Worm (Caenorhabditis elegans) whole organism, late embryonic: ENCODE measurements around the gene K01A2.6.

Source experiments
- F13H6.1 ChIP-seq: sonication (generic microtip); optimal IDR thresholded peaks from 2 replicates; lab custom pipeline; 2016; ENCODE audit warnings: missing genetic modification characterization, missing compliant biosample characterization
- K09A11.1 ChIP-seq: sonication (generic microtip); optimal IDR thresholded peaks from 2 replicates; lab custom pipeline; 2017; ENCODE audit warnings: antibody characterized with exemption, mild to moderate bottlenecking, missing genetic modification characterization, missing compliant biosample characterization; ENCODE audit not compliant: insufficient read depth
- T23F11.4 ChIP-seq: fragments of 200-800 bp; sonication (Bioruptor generic); optimal IDR thresholded peaks from 2 replicates; lab custom pipeline; 2018; ENCODE audit warnings: mild to moderate bottlenecking, missing genetic modification characterization, missing compliant biosample characterization
- Y22D7AL.16 ChIP-seq: sonication (generic microtip); optimal IDR thresholded peaks from 2 replicates; lab custom pipeline; 2016; ENCODE audit warnings: missing genetic modification characterization, missing compliant biosample characterization
- ahr-1 ChIP-seq: sonication (generic microtip); optimal IDR thresholded peaks from 2 replicates; lab custom pipeline; 2016; ENCODE audit warnings: missing genetic modification characterization, missing compliant biosample characterization
- ama-1 ChIP-seq: fragments of 150-350 bp; optimal IDR thresholded peaks from 2 replicates; lab custom pipeline; 2014
- ceh-2 ChIP-seq: sonication (generic microtip); optimal IDR thresholded peaks from 2 replicates; lab custom pipeline; 2016; ENCODE audit warnings: missing genotype, missing genetic modification characterization, missing compliant biosample characterization
- ceh-45 ChIP-seq: fragments of 200-800 bp; sonication (Bioruptor generic); IDR thresholded peaks from 2 replicates; pipeline ENCODE4 v1.3.6; 2022; ENCODE audit warnings: missing genetic modification reagents, missing genetic modification characterization, missing compliant biosample characterization
- ceh-48 ChIP-seq: sonication (generic microtip); optimal IDR thresholded peaks from 2 replicates; lab custom pipeline; 2016; ENCODE audit warnings: missing genetic modification characterization, inconsistent platforms, missing compliant biosample characterization
- ceh-6 ChIP-seq: fragments of 200-800 bp; sonication (Bioruptor generic); optimal IDR thresholded peaks from 2 replicates; lab custom pipeline; 2018; ENCODE audit warnings: mild to moderate bottlenecking, missing genetic modification characterization, missing compliant biosample characterization
- ceh-9 ChIP-seq: sonication (generic microtip); optimal IDR thresholded peaks from 2 replicates; lab custom pipeline; 2016; ENCODE audit warnings: mild to moderate bottlenecking, missing genetic modification characterization, inconsistent platforms, missing compliant biosample characterization
- che-1 ChIP-seq: sonication (generic microtip); optimal IDR thresholded peaks from 2 replicates; lab custom pipeline; 2016; ENCODE audit warnings: mild to moderate bottlenecking, missing genetic modification characterization, missing compliant biosample characterization
- dmd-4 ChIP-seq: sonication (generic microtip); optimal IDR thresholded peaks from 2 replicates; lab custom pipeline; 2016; ENCODE audit warnings: borderline replicate concordance, missing genetic modification characterization, missing compliant biosample characterization
- elt-2 ChIP-seq: sonication (generic microtip); optimal IDR thresholded peaks from 2 replicates; lab custom pipeline; 2016; ENCODE audit warnings: missing genetic modification reagents, missing genetic modification characterization, missing compliant biosample characterization
- elt-4 ChIP-seq: sonication (generic microtip); optimal IDR thresholded peaks from 2 replicates; lab custom pipeline; 2016; ENCODE audit warnings: missing genetic modification characterization, missing compliant biosample characterization
- ets-4 ChIP-seq: sonication (generic microtip); optimal IDR thresholded peaks from 2 replicates; lab custom pipeline; 2016; ENCODE audit warnings: missing genetic modification characterization, missing compliant biosample characterization
- fax-1 ChIP-seq: sonication (generic microtip); optimal IDR thresholded peaks from 2 replicates; lab custom pipeline; 2016; ENCODE audit warnings: missing genotype, missing genetic modification characterization, missing compliant biosample characterization
- hlh-15 ChIP-seq: sonication (generic microtip); optimal IDR thresholded peaks from 2 replicates; lab custom pipeline; 2016; ENCODE audit warnings: missing genetic modification characterization, missing compliant biosample characterization
- hlh-30 ChIP-seq: sonication (generic microtip); optimal IDR thresholded peaks from 2 replicates; lab custom pipeline; 2017; ENCODE audit warnings: antibody characterized with exemption, missing genetic modification characterization, missing compliant biosample characterization; ENCODE audit not compliant: insufficient read depth
- hlh-8 ChIP-seq: sonication (generic microtip); optimal IDR thresholded peaks from 2 replicates; lab custom pipeline; 2016; ENCODE audit warnings: missing genotype, missing genetic modification characterization, missing compliant biosample characterization
- lim-6 ChIP-seq: sonication (generic microtip); optimal IDR thresholded peaks from 2 replicates; lab custom pipeline; 2016; ENCODE audit warnings: missing genetic modification characterization, missing compliant biosample characterization
- madf-2 ChIP-seq: sonication (generic microtip); optimal IDR thresholded peaks from 2 replicates; lab custom pipeline; 2017; ENCODE audit warnings: missing genetic modification characterization, missing compliant biosample characterization
- mec-3 ChIP-seq: sonication (generic microtip); optimal IDR thresholded peaks from 2 replicates; lab custom pipeline; 2016; ENCODE audit warnings: borderline replicate concordance, missing genetic modification characterization, missing compliant biosample characterization
- nfya-1 ChIP-seq: sonication (generic microtip); optimal IDR thresholded peaks from 2 replicates; lab custom pipeline; 2017; ENCODE audit warnings: missing genetic modification characterization, mild to moderate bottlenecking, missing compliant biosample characterization, antibody characterized with exemption, moderate library complexity
- nhr-11 ChIP-seq: fragments of 150-350 bp; optimal IDR thresholded peaks from 2 replicates; lab custom pipeline; 2014; ENCODE audit warnings: missing biosample characterization, missing genetic modification characterization
- pat-9 ChIP-seq: fragments of 200-800 bp; sonication (Bioruptor generic); optimal IDR thresholded peaks from 2 replicates; lab custom pipeline; 2018; ENCODE audit warnings: mild to moderate bottlenecking, missing genetic modification characterization, moderate library complexity, missing compliant biosample characterization
- pax-1 ChIP-seq: fragments of 150-350 bp; optimal IDR thresholded peaks from 2 replicates; lab custom pipeline; 2014; ENCODE audit warnings: missing biosample characterization, missing genetic modification characterization
- pha-2 ChIP-seq: sonication (generic microtip); optimal IDR thresholded peaks from 2 replicates; lab custom pipeline; 2017; ENCODE audit warnings: mild to moderate bottlenecking, missing genetic modification characterization, missing compliant biosample characterization
- pha-4 ChIP-seq: fragments of 150-350 bp; optimal IDR thresholded peaks from 2 replicates; lab custom pipeline; 2018; ENCODE audit warnings: missing biosample characterization, missing genetic modification reagents, missing genetic modification characterization
- pqm-1 ChIP-seq: sonication (generic microtip); optimal IDR thresholded peaks from 2 replicates; lab custom pipeline; 2016; ENCODE audit warnings: missing genetic modification characterization, missing compliant biosample characterization
- rnt-1 ChIP-seq: sonication (generic microtip); optimal IDR thresholded peaks from 2 replicates; lab custom pipeline; 2016; ENCODE audit warnings: missing genetic modification characterization, missing compliant biosample characterization
- sox-4 ChIP-seq: sonication (generic microtip); optimal IDR thresholded peaks from 2 replicates; lab custom pipeline; 2017; ENCODE audit warnings: mild to moderate bottlenecking, missing genetic modification characterization, inconsistent platforms, missing compliant biosample characterization
- syd-9 ChIP-seq: sonication (generic microtip); optimal IDR thresholded peaks from 2 replicates; lab custom pipeline; 2016; ENCODE audit warnings: mild to moderate bottlenecking, missing genetic modification characterization, moderate library complexity, missing compliant biosample characterization
- tbx-2 ChIP-seq: sonication (generic microtip); optimal IDR thresholded peaks from 2 replicates; lab custom pipeline; 2016; ENCODE audit warnings: missing genetic modification characterization, missing compliant biosample characterization
- unc-3 ChIP-seq, 2 experiments: fragments of 200-800 bp in 1 of 2; sonication (Bioruptor generic) in 1 of 2; sonication (generic microtip) in 1 of 2; conservative IDR thresholded peaks in 1 of 2; optimal IDR thresholded peaks in 1 of 2; 2 replicates each; pipeline versions ENCODE4 v1.3.6 to Lab custom; 2016 to 2022; ENCODE audit warnings: missing compliant biosample characterization in 2 of 2, missing genetic modification characterization in 2 of 2, missing genetic modification reagents in 1 of 2
- unc-42 ChIP-seq: sonication (generic microtip); optimal IDR thresholded peaks from 2 replicates; lab custom pipeline; 2016; ENCODE audit warnings: missing genotype, missing genetic modification characterization, missing compliant biosample characterization
- unc-86 ChIP-seq: sonication (generic microtip); optimal IDR thresholded peaks from 2 replicates; lab custom pipeline; 2016; ENCODE audit warnings: missing genetic modification characterization, missing compliant biosample characterization
- zip-5 ChIP-seq: sonication (generic microtip); optimal IDR thresholded peaks from 2 replicates; lab custom pipeline; 2016; ENCODE audit warnings: missing genetic modification characterization, missing compliant biosample characterization

K01A2.6 gene

DNA sequence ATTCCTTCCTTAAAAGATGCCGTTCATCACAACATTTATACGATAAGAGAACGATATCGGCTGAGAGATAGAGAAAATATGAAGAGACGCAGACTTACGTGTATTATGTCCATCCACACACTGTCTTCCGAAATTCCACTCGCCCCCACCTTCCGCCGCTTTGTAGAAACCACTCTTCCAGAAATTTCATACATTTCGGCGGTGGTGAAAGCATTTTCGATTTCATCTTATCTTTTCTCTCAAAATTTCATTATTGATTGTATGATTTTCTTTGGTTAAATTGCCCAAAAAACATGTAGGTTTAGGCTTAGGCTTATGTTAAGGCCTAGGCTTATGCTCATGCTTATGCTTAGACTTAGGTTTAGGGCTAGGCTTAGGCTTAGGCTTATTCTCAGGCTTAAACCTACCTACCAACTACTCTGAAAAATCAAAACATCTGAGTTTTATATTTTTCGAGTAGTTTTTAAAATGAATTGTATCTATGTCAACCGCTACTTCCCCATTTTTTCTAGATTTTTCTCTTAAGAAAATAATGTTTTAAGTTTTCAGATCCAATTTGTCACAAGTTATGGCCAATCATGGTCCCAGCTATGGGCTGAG lies 37.5 kb downstream of the K01A2.6 start, which contains the start of gene cpn-2:
Gene cpn-2 (plus strand): TSS at position 550 of the 600 bp plus-strand sequence.
- no peak for TF ChIP-seq K09A11.1 (tag; lab: Kevin White, UChicago)
- TF ChIP-seq nfya-1 (tag; lab: Kevin White, UChicago): peak; percentile 27

DNA sequence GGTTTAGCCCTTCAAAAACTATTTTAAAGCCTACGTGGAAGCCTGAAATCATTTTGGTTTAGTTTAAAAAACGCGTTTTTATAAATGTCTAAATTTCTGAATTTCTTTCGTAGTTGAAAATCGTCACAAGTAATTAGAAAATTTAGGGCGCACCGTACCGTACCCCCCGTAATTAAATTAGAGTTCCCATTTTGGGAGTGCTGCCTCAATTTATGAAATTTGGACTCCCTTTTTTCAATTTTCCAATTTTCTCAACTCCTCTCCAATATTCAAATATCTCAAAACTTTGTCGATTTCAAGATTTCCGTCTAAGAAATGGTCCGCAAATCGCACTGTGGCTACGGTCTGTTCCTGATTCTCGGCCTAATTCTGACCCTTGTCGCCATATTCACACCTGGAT lies 40.4 kb downstream of the K01A2.6 start, which contains the start of gene clc-31:
Gene clc-31 (plus strand): TSS at position 301 of the 400 bp plus-strand sequence.
- no peak for TF ChIP-seq ceh-2
- TF ChIP-seq pha-2 (tag; lab: Kevin White, UChicago): no peak
- no peak for TF ChIP-seq zip-5 (tag; lab: Kevin White, UChicago)
- TF ChIP-seq unc-86: no peak
- no peak for TF ChIP-seq T23F11.4
- TF ChIP-seq ahr-1 (tag; lab: Kevin White, UChicago): no peak

DNA sequence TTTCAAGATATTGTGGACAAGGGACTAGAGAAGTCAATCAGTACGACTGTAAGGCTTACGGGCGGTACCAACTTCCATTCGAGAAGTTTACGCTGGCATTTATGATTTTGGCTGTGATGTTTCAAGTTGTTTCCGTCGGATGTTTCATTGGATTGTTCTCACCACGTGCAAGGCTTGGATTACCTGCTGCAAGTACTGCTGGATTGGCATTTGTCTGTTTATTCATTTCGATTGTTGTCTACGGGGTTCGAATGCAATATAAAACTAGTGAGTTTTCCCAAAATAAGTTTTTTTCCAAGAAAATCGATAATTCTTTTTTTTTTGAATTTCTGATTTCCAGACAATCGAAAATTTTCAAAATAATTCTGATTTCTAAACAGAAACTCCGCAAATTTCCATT lies 40.9 kb downstream of the K01A2.6 start:
- TF ChIP-seq rnt-1 (tag; lab: Kevin White, UChicago) (no peak), pax-1 (tag; lab: Kevin White, UChicago) (no peak), pha-4 (no peak), lim-6 (no peak), elt-4 (tag; lab: Kevin White, UChicago) (no peak), ets-4 (no peak), pqm-1 (tag; lab: Kevin White, UChicago) (no peak), ceh-6 (GFP tag; lab: Kevin White, UChicago) (no peak), hlh-8 (tag; lab: Kevin White, UChicago) (no peak), ceh-9 (tag; lab: Kevin White, UChicago) (no peak), ceh-48 (tag; lab: Kevin White, UChicago) (no peak), mec-3 (no peak), F13H6.1 (tag; lab: Kevin White, UChicago) (no peak), hlh-30 (tag; lab: Kevin White, UChicago) (no peak), ceh-45 (GFP tag; lab: Robert Waterston, UW) (no peak), unc-86 (no peak), ama-1 (lab: Kevin White, UChicago) (no peak), pat-9 (no peak), Y22D7AL.16 (tag; lab: Kevin White, UChicago) (no peak)
- TF ChIP-seq, all 69 proteins: peak for 0

DNA sequence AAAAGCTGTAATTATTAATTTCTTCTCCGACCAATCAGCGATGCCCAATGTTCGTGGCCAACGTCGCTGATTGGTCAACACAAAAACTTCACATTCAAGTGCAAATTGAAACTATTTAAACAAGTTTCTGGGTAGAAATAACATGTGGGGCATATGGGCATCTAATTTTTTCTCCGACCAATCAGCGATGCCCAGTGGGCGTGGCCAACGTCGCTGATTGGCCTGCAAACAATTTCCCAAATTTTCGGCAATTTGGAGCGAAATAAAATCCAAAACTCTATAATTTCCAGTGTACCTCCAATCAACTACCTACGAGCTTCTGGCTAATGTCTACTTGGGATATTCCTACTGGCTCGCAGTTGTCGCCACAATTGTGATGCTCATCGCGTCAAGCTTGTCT lies 41.5 kb downstream of the K01A2.6 start:
- TF ChIP-seq madf-2 (tag; lab: Kevin White, UChicago) (no peak), fax-1 (tag; lab: Kevin White, UChicago) (no peak), elt-2 (tag; lab: Kevin White, UChicago) (no peak), nfya-1 (tag; lab: Kevin White, UChicago) (peak; percentile 98)

DNA sequence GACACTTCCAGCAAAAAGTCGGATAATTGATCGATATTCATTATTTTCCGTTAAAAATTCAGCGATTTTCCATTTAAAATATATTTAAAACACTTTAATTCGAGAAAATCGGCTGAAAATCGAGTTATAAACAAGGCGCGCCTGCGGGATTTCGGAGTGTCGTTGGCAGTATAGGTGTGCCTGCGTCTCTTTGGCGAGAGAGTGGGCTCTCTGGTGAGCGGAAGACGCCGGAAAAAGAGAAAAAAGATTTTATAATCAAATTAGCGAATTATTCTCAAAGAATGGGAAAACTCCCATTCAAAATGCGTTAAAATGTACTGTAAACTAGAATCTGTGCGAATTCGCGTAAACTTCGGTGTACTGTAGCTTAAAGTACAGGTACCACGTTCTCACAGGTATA lies 48.0 kb downstream of the K01A2.6 start, which contains the start of gene D1069.3:
Gene D1069.3 (minus strand): TSS at position 158 of the 400 bp plus-strand sequence.
- no peak for TF ChIP-seq nhr-11 (tag; lab: Kevin White, UChicago)
- TF ChIP-seq sox-4 (tag; lab: Kevin White, UChicago): no peak
- peak; percentile 79 for TF ChIP-seq unc-42
- TF ChIP-seq ceh-2: no peak
- no peak for TF ChIP-seq che-1 (tag; lab: Kevin White, UChicago)
- TF ChIP-seq nfya-1 (tag; lab: Kevin White, UChicago): peak; percentile 11

DNA sequence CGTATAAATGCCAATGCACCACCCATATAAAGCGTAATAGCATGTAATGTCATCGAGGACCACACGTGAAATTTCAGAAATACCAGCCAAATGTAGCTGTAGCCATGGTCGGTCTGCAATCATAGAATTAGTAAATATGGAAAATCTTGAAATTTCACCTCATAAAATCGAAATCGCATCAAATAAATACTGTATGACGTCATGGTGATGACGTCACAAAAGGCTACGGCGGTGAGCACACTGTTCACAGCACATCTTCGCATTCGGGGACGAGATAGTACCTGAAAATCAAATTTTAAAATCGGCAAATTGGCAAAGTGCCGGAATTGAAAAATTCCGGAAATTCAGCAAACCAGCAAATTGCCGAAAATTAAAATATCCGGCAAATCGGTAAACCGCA lies 50.0 kb downstream of the K01A2.6 start:
- TF ChIP-seq hlh-15 (tag; lab: Kevin White, UChicago): no peak
- no peak for TF ChIP-seq syd-9 (tag; lab: Kevin White, UChicago)
- TF ChIP-seq ama-1 (lab: Kevin White, UChicago): no peak
- no peak for TF ChIP-seq unc-42
- TF ChIP-seq pha-2 (tag; lab: Kevin White, UChicago): no peak
- no peak for TF ChIP-seq tbx-2 (tag; lab: Kevin White, UChicago)
- no peak for TF ChIP-seq dmd-4 (tag; lab: Kevin White, UChicago)
- no peak for TF ChIP-seq mec-3
- TF ChIP-seq unc-3 (GFP tag; conservative IDR thresholded peaks at IDR 0.05; lab: Robert Waterston, UW): no peak
- no peak for TF ChIP-seq unc-3 (tag; optimal IDR thresholded peaks at IDR 0.05; lab: Kevin White, UChicago)
- TF ChIP-seq pqm-1 (tag; lab: Kevin White, UChicago): no peak
